Fruit fly (Drosophila melanogaster): ENCODE data around the gene CG33124.

dm6 chr2L:2162281-2162680 lies 46.6 kb downstream of the CG33124 start:
- TF ChIP-seq cic (GFP tag; optimal IDR thresholded peaks at IDR 0.05) (no peak), toe (GFP tag; optimal IDR thresholded peaks at IDR 0.05) (no peak), Clk (GFP tag; optimal IDR thresholded peaks at IDR 0.05) (no peak), pad (GFP tag; optimal IDR thresholded peaks at IDR 0.05) (no peak), kay (GFP tag; ENCODE audit: borderline replicate concordance) (no peak), CG12768 (GFP tag; optimal IDR thresholded peaks at IDR 0.05) (no peak), tj (GFP tag; optimal IDR thresholded peaks at IDR 0.05) (no peak), Crg-1 (GFP tag; optimal IDR thresholded peaks at IDR 0.05) (no peak), CG14711 (tag; optimal IDR thresholded peaks at IDR 0.05) (no peak), CG1620 (GFP tag; optimal IDR thresholded peaks at IDR 0.05) (no peak), CG7045 (GFP tag; optimal IDR thresholded peaks at IDR 0.05) (no peak), bab1 (GFP tag; optimal IDR thresholded peaks at IDR 0.05) (no peak), Hr96 (GFP tag; optimal IDR thresholded peaks at IDR 0.05) (no peak)
